Worm (Caenorhabditis elegans) whole organism, L4 larva: Measurements from ENCODE around the gene C33A12.4.

ENCODE experiments used
- F49E8.2 ChIP-seq: sonication (generic microtip); optimal IDR thresholded peaks from 2 replicates; lab custom pipeline; 2016; ENCODE audit warnings: missing compliant biosample characterization, mild to moderate bottlenecking, missing genetic modification characterization, borderline replicate concordance
- Y105C5A.15 ChIP-seq: fragments of 200-800 bp; sonication (Bioruptor generic); IDR thresholded peaks from 2 replicates; pipeline ENCODE4 v1.3.6; 2022; ENCODE audit warnings: missing genetic modification characterization, missing compliant biosample characterization
- aha-1 ChIP-seq: fragments of 150-350 bp; peaks from one replicate; lab custom pipeline; 2014; ENCODE audit warnings: missing biosample characterization, missing genetic modification characterization
- ama-1 ChIP-seq: fragments of 150-350 bp; optimal IDR thresholded peaks from 2 replicates; lab custom pipeline; 2014; ENCODE audit warnings: inconsistent platforms, mixed read lengths
- attf-4 ChIP-seq: sonication (generic microtip); optimal IDR thresholded peaks from 3 replicates; lab custom pipeline; 2017; ENCODE audit warnings: missing biosample characterization, missing genetic modification characterization
- ceh-20 ChIP-seq: fragments of 200-800 bp; sonication (Bioruptor generic); IDR thresholded peaks from 2 replicates; pipeline ENCODE4 v1.3.6; 2022; ENCODE audit warnings: missing genetic modification reagents, missing genetic modification characterization, missing compliant biosample characterization
- ces-1 ChIP-seq: fragments of 150-350 bp; sonication (generic microtip); optimal IDR thresholded peaks from 4 replicates; lab custom pipeline; 2014; ENCODE audit warnings: missing biosample characterization, missing genetic modification reagents, missing genetic modification characterization
- cey-2 ChIP-seq: sonication (generic microtip); optimal IDR thresholded peaks from 3 replicates; lab custom pipeline; 2017; ENCODE audit warnings: missing genetic modification characterization, mild to moderate bottlenecking, missing compliant biosample characterization, antibody characterized with exemption, borderline replicate concordance; ENCODE audit not compliant: insufficient read depth
- daf-16 ChIP-seq, 3 experiments: sonication (generic microtip); optimal IDR thresholded peaks; 2 replicates each; lab custom pipeline; 2016 to 2017; ENCODE audit warnings: missing genetic modification characterization in 3 of 3, missing genetic modification reagents in 3 of 3, mild to moderate bottlenecking in 2 of 3, missing compliant biosample characterization in 2 of 3, missing biosample characterization in 1 of 3, moderate library complexity in 1 of 3
- daf-8 ChIP-seq: fragments of 200-800 bp; sonication (Bioruptor generic); IDR thresholded peaks from 2 replicates; pipeline ENCODE4 v1.3.6; 2022; ENCODE audit warnings: missing genetic modification characterization, missing compliant biosample characterization
- dmd-9 ChIP-seq: fragments of 200-800 bp; sonication (Bioruptor generic); IDR thresholded peaks from 2 replicates; pipeline ENCODE4 v1.3.6; 2022; ENCODE audit warnings: missing genetic modification reagents, missing genetic modification characterization, missing compliant biosample characterization
- dpl-1 ChIP-seq: fragments of 150-350 bp; optimal IDR thresholded peaks from 2 replicates; lab custom pipeline; 2014; ENCODE audit warnings: missing biosample characterization, missing genetic modification reagents, missing genetic modification characterization
- duxl-1 ChIP-seq: sonication (generic microtip); optimal IDR thresholded peaks from 2 replicates; lab custom pipeline; 2016; ENCODE audit warnings: mild to moderate bottlenecking, missing genetic modification characterization, moderate library complexity, missing compliant biosample characterization; ENCODE audit not compliant: poor library complexity
- dve-1 ChIP-seq: sonication (generic microtip); optimal IDR thresholded peaks from 2 replicates; lab custom pipeline; 2017; ENCODE audit warnings: antibody characterized with exemption, mild to moderate bottlenecking, missing genetic modification characterization, missing compliant biosample characterization; ENCODE audit not compliant: insufficient read depth
- fkh-10 ChIP-seq: fragments of 150-350 bp; optimal IDR thresholded peaks from 2 replicates; lab custom pipeline; 2014; ENCODE audit warnings: missing biosample characterization, missing genetic modification reagents, missing genetic modification characterization
- hif-1 ChIP-seq, 2 experiments: sonication (generic microtip); optimal IDR thresholded peaks; 2 replicates each; lab custom pipeline; 2016 to 2017; ENCODE audit warnings: missing compliant biosample characterization in 2 of 2, missing genetic modification characterization in 2 of 2, missing genetic modification reagents in 2 of 2, missing genotype in 2 of 2, mild to moderate bottlenecking in 1 of 2
- hlh-30 ChIP-seq: sonication (generic microtip); optimal IDR thresholded peaks from 2 replicates; lab custom pipeline; 2017; ENCODE audit warnings: antibody characterized with exemption, mild to moderate bottlenecking, missing genetic modification characterization, missing compliant biosample characterization; ENCODE audit not compliant: insufficient read depth
- hmg-1.1 ChIP-seq: fragments of 200-800 bp; sonication (Bioruptor generic); IDR thresholded peaks from 2 replicates; pipeline ENCODE4 v1.3.6; 2022; ENCODE audit warnings: missing genetic modification reagents, missing genetic modification characterization, missing compliant biosample characterization
- lim-7 ChIP-seq: fragments of 200-800 bp; sonication (Bioruptor generic); IDR thresholded peaks from 2 replicates; pipeline ENCODE4 v1.3.6; 2022; ENCODE audit warnings: missing genetic modification characterization, missing compliant biosample characterization
- lin-38 ChIP-seq: fragments of 200-800 bp; sonication (Bioruptor generic); IDR thresholded peaks from 2 replicates; pipeline ENCODE4 v1.3.6; 2022; ENCODE audit warnings: missing genetic modification reagents, missing genetic modification characterization, missing compliant biosample characterization
- lir-3 ChIP-seq: sonication (generic microtip); optimal IDR thresholded peaks from 2 replicates; lab custom pipeline; 2016; ENCODE audit warnings: mild to moderate bottlenecking, missing genetic modification characterization, missing compliant biosample characterization
- nhr-11 ChIP-seq: fragments of 150-350 bp; optimal IDR thresholded peaks from 2 replicates; lab custom pipeline; 2014; ENCODE audit warnings: missing biosample characterization, missing genetic modification characterization
- nhr-111 ChIP-seq: fragments of 200-800 bp; sonication (Bioruptor generic); optimal IDR thresholded peaks from 2 replicates; lab custom pipeline; 2018; ENCODE audit warnings: mild to moderate bottlenecking, missing genetic modification characterization, missing compliant biosample characterization
- nhr-237 ChIP-seq: sonication (generic microtip); optimal IDR thresholded peaks from 2 replicates; lab custom pipeline; 2017; ENCODE audit warnings: missing biosample characterization, missing genetic modification characterization
- nhr-28 ChIP-seq: fragments of 150-350 bp; optimal IDR thresholded peaks from 2 replicates; lab custom pipeline; 2014; ENCODE audit warnings: missing biosample characterization, missing genetic modification characterization
- nhr-41 ChIP-seq: fragments of 200-800 bp; sonication (Bioruptor generic); IDR thresholded peaks from 2 replicates; pipeline ENCODE4 v1.3.6; 2022; ENCODE audit warnings: missing genetic modification reagents, missing genetic modification characterization, missing compliant biosample characterization
- nhr-42 ChIP-seq: fragments of 200-800 bp; sonication (Bioruptor generic); IDR thresholded peaks from 2 replicates; pipeline ENCODE4 v1.3.6; 2022; ENCODE audit warnings: missing genetic modification characterization, missing compliant biosample characterization
- nhr-6 ChIP-seq: fragments of 150-350 bp; optimal IDR thresholded peaks from 2 replicates; lab custom pipeline; 2014; ENCODE audit warnings: missing biosample characterization, missing genetic modification characterization
- php-3 ChIP-seq: fragments of 200-800 bp; sonication (Bioruptor generic); IDR thresholded peaks from 2 replicates; pipeline ENCODE4 v1.3.6; 2022; ENCODE audit warnings: missing genetic modification reagents, missing genetic modification characterization, missing compliant biosample characterization
- snpc-1.2 ChIP-seq: fragments of 200-800 bp; sonication (Bioruptor generic); IDR thresholded peaks from 2 replicates; pipeline ENCODE4 v1.3.6; 2022; ENCODE audit warnings: missing genetic modification reagents, missing genetic modification characterization, missing compliant biosample characterization
- tra-1 ChIP-seq: fragments of 200-800 bp; sonication (Bioruptor generic); IDR thresholded peaks from 2 replicates; pipeline ENCODE4 v1.3.6; 2022; ENCODE audit warnings: missing genetic modification reagents, missing genetic modification characterization, missing compliant biosample characterization
- unc-39 ChIP-seq: sonication (generic microtip); optimal IDR thresholded peaks from 2 replicates; lab custom pipeline; 2017; ENCODE audit warnings: missing biosample characterization, missing genetic modification characterization
- unc-62 ChIP-seq, 3 experiments: fragments of 150-350 bp in 1 of 3; sonication (generic microtip); optimal IDR thresholded peaks in 2 of 3; peaks in 1 of 3; 1 replicate in 1 of 3; 2 replicates in 2 of 3; lab custom pipeline; 2014 to 2017; ENCODE audit warnings: missing biosample characterization in 3 of 3, missing genetic modification characterization in 3 of 3, missing genetic modification reagents in 3 of 3, missing genotype in 1 of 3
- ztf-7 ChIP-seq: fragments of 150-350 bp; optimal IDR thresholded peaks from 2 replicates; lab custom pipeline; 2014; ENCODE audit warnings: missing biosample characterization, missing genetic modification characterization

C33A12.4 gene

DNA sequence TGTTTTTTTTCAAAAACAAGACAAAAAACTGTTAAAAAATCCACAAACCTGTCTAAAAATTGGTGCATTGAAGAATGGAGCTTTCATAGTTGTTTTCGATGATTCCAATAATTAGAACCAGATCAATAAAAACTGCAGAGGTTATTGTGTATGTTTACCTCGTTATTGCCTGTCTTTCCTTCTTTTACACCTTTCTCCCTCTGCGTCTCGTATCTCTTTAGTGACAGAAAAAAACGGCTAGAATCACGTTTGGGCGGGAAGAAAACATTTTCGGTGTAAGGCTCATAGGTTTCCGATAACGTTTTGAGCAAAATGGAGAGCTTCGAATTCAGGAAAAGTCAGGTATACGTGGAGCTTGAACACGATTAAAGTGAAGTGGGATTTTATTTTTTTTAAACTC, 1.8 kb downstream of the C33A12.4 start, which contains the start of gene ethe-1:
TSS of gene ethe-1 (minus strand) at position 150 of the 400 bp plus-strand sequence.
- TF ChIP-seq hlh-30 (tag; lab: Kevin White, UChicago) (no peak), nhr-6 (peak; percentile 26), daf-8 (GFP tag; lab: Robert Waterston, UW) (no peak), hif-1 (tag; optimal IDR thresholded peaks at IDR 0.05; lab: Kevin White, UChicago) (peak; percentile 82 to 92), aha-1 (tag; lab: Kevin White, UChicago) (peak; percentile 85), daf-16 (GFP tag; optimal IDR thresholded peaks at IDR 0.05; lab: Kevin White, UChicago) (no peak), daf-16 (tag; optimal IDR thresholded peaks at IDR 0.05; lab: Kevin White, UChicago) (peak; percentile 84), nhr-28 (tag; lab: Kevin White, UChicago) (peak; percentile 17), dve-1 (tag; lab: Kevin White, UChicago) (peak; percentile 28), duxl-1 (tag; lab: Kevin White, UChicago) (no peak), lir-3 (tag; lab: Kevin White, UChicago) (no peak), hmg-1.1 (GFP tag; lab: Robert Waterston, UW) (no peak)
- TF ChIP-seq, all 104 proteins: peak for 6

ce11 chrIV:9506251-9506650, 4.1 kb downstream of the C33A12.4 start, which contains the start of gene ttr-9:
TSS of gene ttr-9 (minus strand) at chrIV:9506351.
- TF ChIP-seq lim-7 (GFP tag; lab: Robert Waterston, UW) (no peak), snpc-1.2 (GFP tag; lab: Robert Waterston, UW) (no peak), dmd-9 (GFP tag; lab: Robert Waterston, UW) (no peak), nhr-237 (tag; lab: Kevin White, UChicago) (no peak), F49E8.2 (tag; lab: Kevin White, UChicago) (no peak), nhr-111 (GFP tag; lab: Kevin White, UChicago) (no peak), lin-38 (GFP tag; lab: Robert Waterston, UW) (no peak), ama-1 (lab: Kevin White, UChicago) (no peak), nhr-11 (tag; lab: Kevin White, UChicago) (no peak), attf-4 (no peak), unc-62 (GFP tag; optimal IDR thresholded peaks at IDR 0.05 in 1 of 2; lab: Kevin White, UChicago) (no peak), unc-62 (tag; optimal IDR thresholded peaks at IDR 0.05; lab: Kevin White, UChicago) (no peak), cey-2 (no peak), hlh-30 (tag; lab: Kevin White, UChicago) (no peak), fkh-10 (no peak), aha-1 (tag; lab: Kevin White, UChicago) (no peak), nhr-42 (GFP tag; lab: Robert Waterston, UW) (no peak), Y105C5A.15 (no peak), ces-1 (GFP tag; lab: Kevin White, UChicago) (no peak), ceh-20 (GFP tag; lab: Robert Waterston, UW) (no peak), nhr-41 (GFP tag; lab: Robert Waterston, UW) (no peak)

- TF ChIP-seq dpl-1 (GFP tag; lab: Kevin White, UChicago) (no peak), ztf-7 (tag; lab: Kevin White, UChicago) (peak; percentile 57), tra-1 (GFP tag; lab: Robert Waterston, UW) (no peak), fkh-10 (no peak), aha-1 (tag; lab: Kevin White, UChicago) (peak; percentile 87), nhr-237 (tag; lab: Kevin White, UChicago) (no peak), unc-39 (tag; lab: Kevin White, UChicago) (no peak), ces-1 (GFP tag; lab: Kevin White, UChicago) (no peak), php-3 (GFP tag; lab: Robert Waterston, UW) (no peak), unc-62 (GFP tag; optimal IDR thresholded peaks at IDR 0.05 in 1 of 2; lab: Kevin White, UChicago) (no peak), unc-62 (tag; optimal IDR thresholded peaks at IDR 0.05; lab: Kevin White, UChicago) (no peak)
- TF ChIP-seq, all 104 proteins: peak for 2
Observed at ce11 chrIV:9500100-9500499, 10.3 kb downstream of the C33A12.4 start, which contains the start of gene ugt-21. TSS of gene ugt-21 (plus strand) at chrIV:9500311.
